Worm (Caenorhabditis elegans) whole organism, L4/young adult: Measurements from ENCODE around the gene cct-2.

Source experiments
- W03F9.2 ChIP-seq: fragments of 150-350 bp; optimal IDR thresholded peaks from 2 replicates; lab custom pipeline; 2014; ENCODE audit warnings: missing biosample characterization, missing genetic modification characterization
- dao-5 ChIP-seq: sonication (generic microtip); optimal IDR thresholded peaks from 2 replicates; lab custom pipeline; 2016; ENCODE audit warnings: missing genotype, missing genetic modification characterization, moderate library complexity, missing compliant biosample characterization
- him-1 ChIP-seq: sonication (generic microtip); optimal IDR thresholded peaks from 2 replicates; lab custom pipeline; 2016; ENCODE audit warnings: missing genotype, missing genetic modification reagents, missing genetic modification characterization, missing compliant biosample characterization

cct-2 gene

DNA sequence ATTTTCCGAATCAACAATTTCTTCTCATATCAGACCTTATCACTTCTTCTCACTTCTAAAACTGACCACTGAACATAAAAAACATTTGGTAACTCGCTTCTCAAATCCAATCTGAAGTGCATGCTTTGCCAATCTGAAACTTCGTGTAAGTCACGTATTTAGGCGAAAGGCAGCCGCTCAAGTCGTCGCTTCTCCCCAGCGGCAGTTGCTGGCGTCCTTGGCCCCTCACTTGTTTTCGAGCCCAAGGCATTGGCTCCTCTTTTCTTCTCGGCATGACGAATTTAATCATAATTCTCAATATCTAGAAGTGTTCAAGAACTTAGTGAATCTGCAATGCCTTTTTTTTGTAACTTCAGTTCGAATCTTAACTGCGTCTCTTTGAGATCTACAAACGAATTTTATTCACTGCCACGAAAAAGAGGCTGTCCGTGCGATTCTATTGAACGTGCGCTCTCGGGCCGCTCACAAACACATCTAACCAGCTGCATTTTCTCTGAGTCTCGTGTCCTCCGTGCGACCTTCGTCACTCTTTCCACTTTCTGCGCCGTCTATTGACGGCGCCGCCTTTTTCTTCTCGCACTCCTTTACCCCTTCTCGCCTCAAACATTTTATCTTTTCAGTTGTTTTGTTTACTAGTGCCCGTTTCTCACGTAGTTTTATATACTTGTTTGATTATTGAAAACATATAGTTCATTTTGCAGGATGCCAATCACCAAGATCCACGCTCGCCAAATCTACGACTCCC, 4.0 kb downstream of the cct-2 start:
- TF ChIP-seq W03F9.2 (tag; lab: Kevin White, UChicago) (no peak), him-1 (no peak), dao-5 (tag; lab: Kevin White, UChicago) (no peak)

DNA sequence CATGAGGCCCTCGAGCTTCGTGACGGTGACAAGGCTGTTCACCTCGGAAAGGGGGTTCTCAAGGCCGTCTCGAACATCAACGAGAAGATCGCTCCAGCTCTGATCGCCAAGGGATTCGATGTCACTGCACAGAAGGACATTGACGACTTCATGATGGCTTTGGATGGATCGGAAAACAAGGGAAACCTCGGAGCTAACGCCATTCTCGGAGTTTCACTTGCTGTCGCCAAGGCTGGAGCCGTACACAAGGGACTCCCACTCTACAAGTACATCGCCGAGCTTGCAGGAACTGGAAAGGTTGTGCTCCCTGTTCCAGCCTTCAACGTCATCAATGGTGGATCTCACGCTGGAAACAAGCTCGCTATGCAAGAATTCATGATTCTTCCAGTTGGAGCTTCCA, 4.9 kb downstream of the cct-2 start:
- TF ChIP-seq W03F9.2 (tag; lab: Kevin White, UChicago) (no peak), him-1 (no peak), dao-5 (tag; lab: Kevin White, UChicago) (no peak)

DNA sequence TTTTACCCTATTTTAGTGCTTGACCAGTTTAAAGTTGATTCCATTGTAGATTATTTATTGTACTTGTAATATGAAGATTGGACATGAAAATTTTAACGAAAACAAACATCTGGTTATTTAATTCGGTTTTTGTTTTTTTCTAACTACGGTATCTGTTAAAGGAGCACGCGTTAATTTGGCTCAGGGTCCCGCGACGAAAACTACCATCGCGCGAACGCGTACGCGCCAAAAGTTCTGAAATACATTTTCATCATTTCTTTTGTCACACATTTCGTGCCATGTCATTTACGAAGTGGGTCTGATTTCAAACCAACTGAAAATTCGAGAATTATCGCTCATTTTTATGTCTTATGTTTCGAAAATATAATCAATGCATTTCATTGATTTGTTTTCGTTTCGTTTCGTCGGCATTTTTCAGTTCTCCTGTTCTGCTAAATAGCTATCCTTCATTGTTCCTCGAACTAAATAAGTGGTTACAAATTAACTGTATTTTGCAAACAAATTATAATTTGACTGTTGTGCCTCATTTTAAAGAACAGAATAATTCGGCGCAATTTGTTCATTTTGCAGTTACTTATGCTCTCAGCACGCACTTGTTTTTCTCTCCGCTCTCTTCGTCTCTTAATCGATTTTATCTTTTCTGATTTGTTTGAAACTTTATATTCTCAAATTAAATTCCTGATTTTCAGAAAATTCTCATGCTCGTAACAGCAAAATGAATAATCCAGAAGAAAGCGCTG, 6.3 kb downstream of the cct-2 start, which contains the start of gene T21B10.3:
Gene T21B10.3 (plus strand): TSS at position 690 of the 740 bp plus-strand sequence.
- TF ChIP-seq dao-5 (tag; lab: Kevin White, UChicago) (no peak), W03F9.2 (tag; lab: Kevin White, UChicago) (peak; percentile 68), him-1 (peak; percentile 22)

DNA sequence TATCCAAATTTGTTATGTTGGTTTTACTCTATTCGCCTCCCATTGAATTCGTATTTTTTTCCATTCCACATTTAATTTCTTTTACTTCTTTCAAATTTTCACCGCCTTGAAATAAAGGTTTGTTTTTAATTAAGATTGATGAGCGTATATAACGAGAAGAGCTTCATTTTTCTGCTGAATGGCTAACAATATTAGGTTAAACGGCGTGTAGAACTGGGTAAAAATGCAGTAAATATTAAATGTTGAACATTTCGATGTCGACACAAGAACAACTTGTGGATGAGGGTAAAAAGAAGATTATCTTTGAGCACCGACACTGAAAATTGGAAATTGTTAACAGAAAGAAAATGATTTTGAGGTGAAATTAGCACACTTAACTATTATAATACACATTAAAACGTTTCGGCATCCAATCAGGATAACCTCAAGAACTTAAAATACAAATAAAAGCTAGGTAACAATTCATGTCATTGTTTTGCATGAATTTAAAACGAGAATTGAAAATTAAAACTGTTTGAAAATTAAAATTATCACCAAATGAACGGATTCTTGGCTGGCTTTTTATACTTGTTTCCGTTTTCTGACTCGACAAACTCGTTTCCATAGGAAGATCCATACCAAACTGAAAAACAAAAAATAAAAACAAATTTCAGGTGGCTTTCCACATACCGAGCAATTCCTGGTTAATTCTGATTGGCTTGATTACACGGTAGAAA, 11.5 kb downstream of the cct-2 start:
- no peak for TF ChIP-seq him-1
- no peak for TF ChIP-seq dao-5 (tag; lab: Kevin White, UChicago)
- no peak for TF ChIP-seq W03F9.2 (tag; lab: Kevin White, UChicago)

DNA sequence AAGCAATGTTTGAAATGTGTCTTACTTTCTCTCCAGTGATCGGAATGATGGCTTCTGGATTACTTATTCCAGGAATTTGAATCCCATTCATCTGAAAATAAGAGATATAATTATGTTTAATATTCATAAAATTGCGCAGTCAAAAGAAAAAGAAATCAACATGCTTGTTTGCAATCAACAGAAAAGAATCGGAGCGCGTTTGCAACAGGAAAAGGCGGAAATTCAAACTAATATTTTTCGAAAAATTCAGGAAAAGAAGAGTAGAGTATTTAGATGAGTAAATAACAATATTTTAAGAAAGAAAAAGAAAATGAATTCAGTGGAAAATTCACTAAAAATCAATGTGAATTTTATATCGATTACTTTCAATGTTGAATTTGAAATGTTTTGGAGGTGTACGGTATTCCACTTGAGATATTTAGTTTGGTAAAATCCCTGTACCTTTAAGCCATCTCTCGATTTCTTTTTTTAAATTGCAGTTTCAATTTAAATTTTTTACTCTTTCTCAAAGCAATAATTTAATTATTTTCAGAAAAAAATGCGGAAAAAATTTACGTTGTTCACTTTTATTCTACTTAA, 12.9 kb downstream of the cct-2 start, which contains the start of the genes set-17 and T21B10.4:
Gene set-17 (minus strand): TSS at position 127 of the 579 bp plus-strand sequence.
Gene T21B10.4 (plus strand): TSS at position 533 of the 579 bp plus-strand sequence.
- TF ChIP-seq W03F9.2 (tag; lab: Kevin White, UChicago) (peak; percentile 33), him-1 (no peak)

DNA sequence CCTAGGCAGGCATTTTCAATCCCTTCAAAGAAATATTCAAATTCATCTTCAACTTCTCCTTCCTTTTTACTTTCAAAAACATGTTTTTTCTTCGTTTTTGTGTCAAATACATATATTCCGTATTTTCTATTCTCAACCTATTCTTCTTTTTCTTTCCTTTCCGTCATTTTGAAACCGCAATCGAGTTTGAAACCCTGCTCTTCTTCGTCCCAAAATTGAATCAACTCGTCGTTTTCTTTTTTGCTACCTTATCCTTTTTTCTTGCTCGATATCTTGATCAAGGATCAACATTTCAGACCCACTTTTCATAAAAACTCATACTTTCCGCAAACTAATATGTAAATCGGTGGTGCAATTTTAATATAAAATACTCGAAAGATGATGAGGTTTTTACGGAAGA, 17.6 kb downstream of the cct-2 start:
- no peak for TF ChIP-seq dao-5 (tag; lab: Kevin White, UChicago)
- no peak for TF ChIP-seq W03F9.2 (tag; lab: Kevin White, UChicago)
- no peak for TF ChIP-seq him-1

DNA sequence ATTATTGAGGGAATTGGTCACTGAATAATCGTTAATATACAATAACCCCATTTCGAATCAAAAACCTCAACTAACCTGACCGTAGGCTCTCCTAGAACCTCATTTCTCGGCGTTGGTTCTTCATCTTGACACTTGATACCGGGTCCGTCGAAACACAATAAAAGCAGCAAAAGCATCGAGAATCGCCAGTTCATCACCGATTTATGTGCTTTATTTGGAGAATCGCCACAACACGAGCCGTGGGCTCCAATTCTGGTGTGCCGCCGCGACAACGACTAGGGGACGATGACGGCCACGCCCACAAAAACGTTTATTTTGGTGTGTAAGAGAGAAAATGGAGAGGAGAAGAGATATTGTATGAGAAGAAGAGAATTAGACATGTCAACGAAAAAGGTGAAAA, 19.9 kb downstream of the cct-2 start, which contains the start of gene cutl-15:
Gene cutl-15 (minus strand): TSS at position 298 of the 400 bp plus-strand sequence.
- TF ChIP-seq him-1 (no peak), W03F9.2 (tag; lab: Kevin White, UChicago) (no peak), dao-5 (tag; lab: Kevin White, UChicago) (no peak)

DNA sequence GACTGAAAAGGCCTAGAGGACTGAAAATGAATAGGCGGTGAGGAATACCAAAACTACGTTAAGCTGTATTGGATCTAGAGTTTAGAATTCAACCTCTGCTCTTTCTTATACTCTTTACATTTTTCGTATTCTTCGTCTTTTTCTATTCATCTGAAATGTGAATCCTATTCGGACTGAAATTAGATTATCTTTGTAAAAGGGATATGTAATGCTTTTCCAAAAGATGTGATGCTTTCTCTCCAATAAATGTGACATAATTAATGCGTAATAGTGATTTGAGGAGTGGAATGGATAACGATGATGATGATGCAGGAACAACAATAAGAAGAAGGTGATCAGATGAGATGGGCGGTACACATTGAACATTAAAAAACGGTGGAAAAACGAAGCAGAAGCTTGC, 21.1 kb downstream of the cct-2 start:
- TF ChIP-seq W03F9.2 (tag; lab: Kevin White, UChicago) (no peak), him-1 (no peak), dao-5 (tag; lab: Kevin White, UChicago) (no peak)

DNA sequence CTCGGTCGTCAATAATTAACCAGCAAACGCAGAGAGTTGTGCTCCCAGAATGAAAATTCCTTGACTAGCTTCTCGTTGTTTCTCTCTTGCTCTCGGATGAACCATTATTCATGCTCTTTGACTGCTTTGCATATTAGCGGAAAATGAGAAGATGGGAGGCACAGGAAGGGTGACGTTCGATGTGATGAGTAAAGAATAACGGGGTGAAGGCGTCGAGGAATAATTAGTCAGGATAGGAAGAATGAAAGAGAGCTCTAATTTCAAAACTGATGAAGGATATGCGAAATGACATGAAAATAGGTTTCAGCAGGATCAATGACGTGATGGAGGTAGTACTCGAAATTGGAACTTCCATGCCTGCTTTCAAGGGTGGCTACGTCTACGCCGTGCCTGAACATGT, 23.7 kb downstream of the cct-2 start:
- TF ChIP-seq dao-5 (tag; lab: Kevin White, UChicago) (no peak), W03F9.2 (tag; lab: Kevin White, UChicago) (no peak), him-1 (no peak)

DNA sequence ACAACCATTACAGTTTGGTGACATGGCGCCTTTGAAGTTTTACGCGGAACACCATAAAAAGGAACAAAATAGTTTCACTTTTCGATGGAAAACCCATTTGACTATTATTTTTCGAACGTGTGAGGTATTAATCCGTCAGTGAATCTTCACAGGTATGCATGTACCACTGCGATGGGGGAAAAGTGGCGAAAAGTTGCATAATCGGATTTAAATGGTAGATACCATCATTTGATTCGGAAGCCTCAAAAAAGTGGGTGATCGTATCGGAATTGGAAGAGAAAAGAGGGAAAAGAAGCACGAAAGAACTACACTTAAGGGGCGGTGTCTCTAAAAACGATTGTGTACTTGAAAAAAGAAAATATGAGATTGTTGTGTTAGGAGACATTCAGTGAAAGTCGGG, 26.2 kb downstream of the cct-2 start:
- TF ChIP-seq W03F9.2 (tag; lab: Kevin White, UChicago) (no peak), him-1 (no peak), dao-5 (tag; lab: Kevin White, UChicago) (no peak)

DNA sequence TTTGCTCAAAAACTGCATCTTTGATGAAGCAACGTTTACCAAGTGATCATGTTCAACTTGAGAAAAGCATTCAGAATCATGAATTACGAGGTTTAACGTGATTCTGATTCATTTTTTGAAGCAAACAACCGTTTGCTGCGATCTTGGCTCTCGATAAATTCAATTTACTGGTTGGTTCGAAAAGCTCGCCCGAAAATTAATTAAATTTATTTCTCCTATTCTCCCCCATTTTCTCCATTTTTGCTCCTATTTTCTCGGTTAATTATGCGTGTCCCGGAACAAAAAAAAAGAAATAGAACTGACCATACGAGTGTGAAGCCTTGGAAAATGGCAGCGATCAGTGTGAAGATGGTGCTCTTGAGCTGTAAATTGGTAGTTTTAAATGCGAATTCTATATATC, 29.4 kb downstream of the cct-2 start:
- TF ChIP-seq him-1 (no peak), dao-5 (tag; lab: Kevin White, UChicago) (no peak), W03F9.2 (tag; lab: Kevin White, UChicago) (no peak)

DNA sequence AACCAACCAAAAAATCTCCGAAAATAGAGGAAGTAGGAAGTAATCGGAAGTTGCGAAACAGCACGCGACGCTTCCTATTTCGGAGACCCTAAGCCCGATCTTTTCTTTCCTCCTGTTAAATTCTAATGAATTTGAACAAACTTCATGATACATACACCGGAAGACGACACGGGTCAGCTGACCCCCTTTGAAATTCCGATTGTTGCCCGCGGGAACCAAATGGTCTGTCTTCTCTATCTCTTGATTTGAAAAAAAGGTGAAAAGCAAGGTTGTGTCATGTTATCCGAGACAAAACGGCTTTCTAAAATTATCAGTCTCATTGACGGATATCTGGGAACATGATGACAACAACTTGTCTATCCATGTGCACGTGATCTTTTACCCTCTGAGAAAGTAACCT, 31.5 kb downstream of the cct-2 start:
- TF ChIP-seq dao-5 (tag; lab: Kevin White, UChicago) (no peak), W03F9.2 (tag; lab: Kevin White, UChicago) (no peak), him-1 (no peak)

DNA sequence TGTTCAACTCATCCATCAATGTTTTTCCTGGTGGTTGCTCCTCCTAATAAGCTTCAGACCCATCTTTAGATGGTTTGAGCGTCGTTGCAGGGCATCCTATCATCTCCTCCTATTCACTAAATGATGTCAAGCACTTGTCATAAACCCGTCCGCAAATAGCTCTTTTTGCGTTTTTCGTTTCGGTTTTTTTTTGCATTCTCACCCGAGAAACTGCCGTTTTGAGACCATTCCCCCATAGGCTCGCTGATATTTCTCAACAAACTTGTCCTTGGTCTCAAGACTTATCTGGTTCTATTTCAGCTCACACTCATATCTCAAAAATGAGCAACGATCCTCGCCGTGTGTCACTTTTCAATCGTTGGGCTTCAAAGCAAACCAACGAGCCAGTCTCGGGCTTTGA, 32.9 kb downstream of the cct-2 start, which contains the start of gene cal-2:
Gene cal-2 (plus strand): TSS at position 301 of the 400 bp plus-strand sequence.
- TF ChIP-seq dao-5 (tag; lab: Kevin White, UChicago) (no peak), W03F9.2 (tag; lab: Kevin White, UChicago) (no peak), him-1 (no peak)
